Worm (Caenorhabditis elegans): ENCODE results near the gene K06H7.7.

Gene K06H7.7

DNA sequence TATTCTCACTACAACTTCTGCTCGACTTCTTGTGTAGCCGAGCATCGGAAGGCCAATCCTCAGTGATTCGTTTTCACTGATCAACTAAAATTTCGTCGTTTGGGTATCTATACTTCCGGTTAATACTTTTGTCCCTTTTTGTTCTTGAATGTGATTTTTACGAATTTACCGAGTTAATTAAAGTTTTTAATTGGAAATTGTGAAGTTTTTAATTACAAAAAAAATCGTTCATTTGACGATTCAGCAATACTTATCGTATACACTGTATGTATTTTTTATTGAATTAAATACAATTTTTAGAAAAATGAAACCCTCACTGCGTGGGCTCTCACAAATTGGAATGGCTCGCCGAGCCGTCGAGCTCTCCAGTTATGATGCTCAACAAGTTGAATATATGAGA lies 6.1 kb upstream of the K06H7.7 start, which contains the start of gene idi-1:
idi-1 (plus strand) TSS at position 301 of the 400 bp plus-strand sequence.
- TF ChIP-seq nhr-19 (GFP tag; conservative IDR thresholded peaks at IDR 0.05) (no peak), sox-4 (tag; optimal IDR thresholded peaks at IDR 0.05) (no peak), unc-30 (tag; optimal IDR thresholded peaks at IDR 0.05) (no peak), lin-14 (GFP tag; optimal IDR thresholded peaks at IDR 0.05) (no peak), ets-5 (GFP tag; IDR thresholded peaks at IDR 0.05) (no peak), unc-62 (GFP tag; optimal IDR thresholded peaks at IDR 0.05) (no peak), jun-1 (tag; optimal IDR thresholded peaks at IDR 0.05) (no peak), nhr-28 (tag; optimal IDR thresholded peaks at IDR 0.05) (no peak), elt-2 (tag; optimal IDR thresholded peaks at IDR 0.05) (no peak)

ce11 chrIII:8088235-8088634 lies 3.0 kb upstream of the K06H7.7 start, which contains the start of gene vms-1:
Gene vms-1 (plus strand): TSS chrIII:8088535.
- TF ChIP-seq ama-1 (optimal IDR thresholded peaks at IDR 0.05) (no peak), ztf-4 (tag; optimal IDR thresholded peaks at IDR 0.05) (no peak), jun-1 (tag; optimal IDR thresholded peaks at IDR 0.05) (no peak), skn-1 (tag; optimal IDR thresholded peaks at IDR 0.05) (no peak), pag-3 (tag; optimal IDR thresholded peaks at IDR 0.05; ENCODE audit: borderline replicate concordance, insufficient read depth) (no peak), C04F5.9 (tag; optimal IDR thresholded peaks at IDR 0.05) (no peak), snpc-4 (tag; optimal IDR thresholded peaks at IDR 0.05) (no peak), ceh-8 (GFP tag; optimal IDR thresholded peaks at IDR 0.05) (no peak), ces-1 (GFP tag; optimal IDR thresholded peaks at IDR 0.05) (no peak)

DNA sequence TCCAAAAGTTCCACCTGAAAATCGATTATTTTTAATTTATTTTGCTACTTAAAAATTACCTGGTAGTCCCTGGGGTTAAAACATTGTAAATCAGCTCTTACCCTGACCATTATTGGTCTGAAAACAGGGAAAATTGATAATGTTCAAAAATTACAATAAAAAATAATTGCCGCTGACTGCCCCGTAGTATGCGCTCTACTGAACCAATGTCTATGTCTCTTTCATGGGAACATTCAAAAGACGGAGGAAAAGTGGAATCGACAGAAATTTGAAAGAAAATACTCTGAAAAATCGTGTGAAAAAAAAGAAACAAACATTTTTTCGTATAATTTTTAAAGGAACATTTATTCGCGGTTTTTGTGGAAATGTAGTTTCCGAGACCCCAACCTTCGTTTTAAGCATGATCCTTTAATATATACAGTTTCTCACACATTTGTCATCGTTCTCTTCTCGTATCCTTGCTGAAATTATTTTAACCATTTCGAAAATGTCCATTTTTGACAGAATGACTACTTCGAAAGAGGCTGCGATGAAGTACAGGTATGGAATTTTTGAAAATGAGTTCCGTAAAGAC lies 5.0 kb downstream of the K06H7.7 start, which contains the start of the genes dcr-1 and apc-2:
dcr-1 (minus strand) TSS at position 117 of the 574 bp plus-strand sequence.
apc-2 (plus strand) TSS at position 465 of the 574 bp plus-strand sequence.
- peak; percentile 3 for TF ChIP-seq nhr-85 (tag)
- TF ChIP-seq nhr-11 (tag; optimal IDR thresholded peaks at IDR 0.05): no peak
- TF ChIP-seq ceh-8 (GFP tag; optimal IDR thresholded peaks at IDR 0.05): no peak
- peak in 1 of 3 experiments; percentile 60 for TF ChIP-seq dpl-1 (GFP tag; optimal IDR thresholded peaks at IDR 0.05)
- peak in 1 of 2 experiments; percentile 56 for TF ChIP-seq lin-35 (GFP tag; optimal IDR thresholded peaks at IDR 0.05)
- peak in 1 of 2 experiments; percentile 41 for TF ChIP-seq lsy-2 (tag; optimal IDR thresholded peaks at IDR 0.05)
- TF ChIP-seq efl-1 (optimal IDR thresholded peaks at IDR 0.05): peak; percentile 22 to 36
- TF ChIP-seq efl-1 (GFP tag; optimal IDR thresholded peaks at IDR 0.05 in 1 of 2): peak; percentile 26 to 89
- TF ChIP-seq nhr-237 (tag; optimal IDR thresholded peaks at IDR 0.05): no peak
- no peak for TF ChIP-seq egl-27 (tag; optimal IDR thresholded peaks at IDR 0.05)

DNA sequence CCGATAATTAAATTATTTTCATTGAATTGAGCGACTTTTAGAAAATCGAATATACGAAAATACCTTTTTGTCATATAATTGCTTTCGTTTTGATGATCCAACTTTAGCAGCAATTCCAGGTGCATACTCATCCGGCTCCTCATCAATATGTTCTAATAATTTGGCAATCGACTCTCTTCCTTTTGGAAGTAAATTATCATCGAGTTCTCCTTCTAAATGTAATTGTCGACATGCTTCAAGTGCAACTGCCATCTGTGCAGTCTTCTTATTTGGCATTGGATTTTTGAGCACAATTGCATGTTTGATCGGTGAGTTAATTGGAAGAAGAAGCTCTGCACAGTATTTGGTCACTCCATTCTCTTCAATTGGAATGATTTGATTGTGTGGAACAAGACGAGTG lies 8.1 kb downstream of the K06H7.7 start:
- TF ChIP-seq nhr-90 (tag; optimal IDR thresholded peaks at IDR 0.05; ENCODE audit: poor library complexity) (no peak), lsy-2 (tag; optimal IDR thresholded peaks at IDR 0.05) (no peak), nhr-77 (tag; optimal IDR thresholded peaks at IDR 0.05) (no peak), tbx-2 (tag; optimal IDR thresholded peaks at IDR 0.05) (no peak), aly-2 (tag; optimal IDR thresholded peaks at IDR 0.05) (no peak), lin-35 (GFP tag; optimal IDR thresholded peaks at IDR 0.05) (no peak), ceh-90 (tag; optimal IDR thresholded peaks at IDR 0.05) (no peak), mab-9 (GFP tag; IDR thresholded peaks at IDR 0.05) (no peak), unc-62 (GFP tag; optimal IDR thresholded peaks at IDR 0.05) (no peak), ceh-88 (GFP tag; IDR thresholded peaks at IDR 0.05) (no peak), nhr-84 (tag; optimal IDR thresholded peaks at IDR 0.05) (no peak), Y116A8C.19 (tag; optimal IDR thresholded peaks at IDR 0.05; ENCODE audit: borderline replicate concordance) (no peak), vab-15 (tag; optimal IDR thresholded peaks at IDR 0.05) (no peak), nhr-20 (tag; optimal IDR thresholded peaks at IDR 0.05) (no peak), lin-14 (GFP tag; optimal IDR thresholded peaks at IDR 0.05) (no peak), rnt-1 (tag; optimal IDR thresholded peaks at IDR 0.05) (no peak), aha-1 (tag; optimal IDR thresholded peaks at IDR 0.05) (no peak), grh-1 (GFP tag; IDR thresholded peaks at IDR 0.05) (no peak), mdl-1 (tag; optimal IDR thresholded peaks at IDR 0.05) (no peak)
